Worm (Caenorhabditis elegans): ENCODE data around the gene H01M10.2.

DNA sequence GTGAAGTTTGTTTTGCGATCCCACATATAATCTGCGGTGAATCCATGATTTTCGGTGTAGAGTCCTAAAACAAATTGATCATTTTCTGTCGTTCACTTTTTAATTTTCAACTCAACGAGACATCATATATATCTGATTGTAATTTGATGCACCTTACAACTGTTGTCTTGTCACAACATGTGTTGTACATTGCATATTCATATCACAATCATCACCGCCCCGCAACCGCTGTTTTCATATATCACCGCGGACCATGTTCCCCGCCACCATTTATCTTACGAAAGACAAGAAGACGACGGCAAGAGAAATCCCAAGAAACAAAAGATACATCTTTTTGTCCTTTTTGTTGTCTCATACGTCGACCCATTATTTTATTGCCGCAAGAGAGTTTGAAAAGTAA, 28.6 kb upstream of the H01M10.2 start:
- no peak for TF ChIP-seq ZK185.1 (tag; optimal IDR thresholded peaks at IDR 0.05; ENCODE audit: poor library complexity, severe bottlenecking)
- TF ChIP-seq unc-130 (GFP tag; optimal IDR thresholded peaks at IDR 0.05): no peak
- no peak for TF ChIP-seq sdz-38 (tag; optimal IDR thresholded peaks at IDR 0.05)
- TF ChIP-seq lsy-27 (tag; optimal IDR thresholded peaks at IDR 0.05; ENCODE audit: borderline replicate concordance, insufficient read depth): no peak
- TF ChIP-seq efl-1 (GFP tag; optimal IDR thresholded peaks at IDR 0.05): no peak
- no peak for TF ChIP-seq ama-1 (optimal IDR thresholded peaks at IDR 0.05)
- TF ChIP-seq ama-1 (GFP tag; optimal IDR thresholded peaks at IDR 0.05): no peak
- no peak for TF ChIP-seq xnd-1 (tag; optimal IDR thresholded peaks at IDR 0.05)
- TF ChIP-seq ceh-40 (GFP tag; IDR thresholded peaks at IDR 0.05): no peak
- TF ChIP-seq F33H1.4 (GFP tag; IDR thresholded peaks at IDR 0.05): no peak
- TF ChIP-seq C06A6.2 (GFP tag; conservative IDR thresholded peaks at IDR 0.05): no peak
- TF ChIP-seq ceh-100 (GFP tag; IDR thresholded peaks at IDR 0.05): no peak
